Worm (Caenorhabditis elegans) whole organism, L4/young adult: ENCODE measurements around the gene dpf-1.

Experiments
- W03F9.2 ChIP-seq: fragments of 150-350 bp; optimal IDR thresholded peaks from 2 replicates; lab custom pipeline; 2014; ENCODE audit warnings: missing biosample characterization, missing genetic modification characterization
- dao-5 ChIP-seq: sonication (generic microtip); optimal IDR thresholded peaks from 2 replicates; lab custom pipeline; 2016; ENCODE audit warnings: missing genotype, missing genetic modification characterization, moderate library complexity, missing compliant biosample characterization
- him-1 ChIP-seq: sonication (generic microtip); optimal IDR thresholded peaks from 2 replicates; lab custom pipeline; 2016; ENCODE audit warnings: missing genotype, missing genetic modification reagents, missing genetic modification characterization, missing compliant biosample characterization

DNA sequence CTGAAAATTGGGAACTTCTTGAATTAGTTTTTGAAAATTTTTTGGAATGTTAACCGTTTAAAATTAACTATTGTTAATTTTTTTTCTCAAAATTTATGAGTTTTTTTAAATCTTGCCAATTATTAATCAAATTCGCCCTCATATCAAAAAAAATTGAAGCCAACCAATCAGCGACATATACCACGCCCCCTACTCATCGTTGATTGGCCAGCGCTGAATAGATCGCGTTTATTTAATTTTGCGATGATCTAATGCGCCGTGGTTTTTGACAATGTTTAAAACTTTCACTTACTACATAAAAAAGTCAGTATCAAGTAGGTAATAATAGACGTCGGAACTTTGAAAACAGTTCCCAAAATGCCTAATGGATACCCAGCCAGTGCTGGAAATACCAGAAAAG is 28.7 kb upstream of the dpf-1 start:
- TF ChIP-seq him-1 (tag; lab: Kevin White, UChicago) = no peak
- no peak for TF ChIP-seq W03F9.2 (tag; lab: Kevin White, UChicago)
- TF ChIP-seq dao-5 (tag; lab: Kevin White, UChicago) = no peak
